Fruit fly (Drosophila melanogaster): ENCODE measurements around the gene CG4186.

The CG4186 gene

DNA sequence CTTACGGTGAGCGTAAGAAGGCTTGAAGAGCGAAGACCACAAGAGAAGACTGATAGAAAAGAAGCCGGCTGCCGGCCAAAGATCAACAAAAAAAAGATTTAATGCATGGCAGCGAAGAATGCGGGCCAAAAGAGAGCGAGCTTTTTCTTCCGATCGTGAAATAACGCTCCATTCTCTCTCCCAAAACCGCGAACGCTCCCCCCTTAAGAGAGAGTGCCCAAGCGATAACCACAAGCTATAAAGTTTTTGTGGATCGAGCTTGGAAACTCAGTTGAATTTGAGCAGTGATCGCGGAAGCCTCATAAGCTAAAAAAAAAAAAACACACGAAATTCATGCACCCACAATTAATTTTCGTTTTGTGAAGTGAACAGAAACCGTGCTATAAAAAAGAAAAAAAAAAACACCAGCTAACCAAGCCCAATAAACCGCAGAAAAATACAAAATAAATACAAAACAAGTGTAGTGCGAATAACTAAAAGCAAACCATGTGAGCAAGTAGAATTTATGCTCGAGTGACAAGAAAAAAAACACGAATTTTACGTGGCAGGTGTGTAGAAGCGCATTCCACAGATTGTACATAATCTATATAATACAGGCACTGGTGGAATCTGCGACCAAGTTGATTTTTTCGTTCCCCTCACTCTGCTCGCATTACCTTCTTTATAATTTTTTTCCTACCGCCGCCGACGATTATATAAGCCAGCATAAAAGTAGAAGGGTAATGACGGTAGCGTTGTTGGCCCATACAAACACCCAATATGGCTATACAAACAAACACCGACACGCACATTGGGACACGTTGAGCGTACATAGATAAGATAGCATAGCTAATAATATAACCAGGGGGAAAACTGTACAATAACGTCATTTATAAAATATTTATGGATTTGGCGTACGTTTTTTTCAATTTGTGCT lies 38.8 kb upstream of the CG4186 start, which contains the start of gene CG13252 (continued):
- peak; percentile 90 to 98 for TF ChIP-seq Trl (optimal IDR thresholded peaks at IDR 0.05)
- TF ChIP-seq Trl (GFP tag; optimal IDR thresholded peaks at IDR 0.05): peak; percentile 2
- TF ChIP-seq CG2199 (GFP tag; IDR thresholded peaks at IDR 0.05): 0 out of 3 replicates have a peak, but pooled peaks have one; percentile 8
- TF ChIP-seq HLHmδ (GFP tag; optimal IDR thresholded peaks at IDR 0.05): peak; percentile 50
- TF ChIP-seq fd3F (GFP tag; optimal IDR thresholded peaks at IDR 0.05): peak; percentile 36
- TF ChIP-seq Hsf (GFP tag; optimal IDR thresholded peaks at IDR 0.05): peak; percentile 10
- TF ChIP-seq corto (GFP tag; optimal IDR thresholded peaks at IDR 0.05): no peak
- no peak for TF ChIP-seq emc (GFP tag; optimal IDR thresholded peaks at IDR 0.05)
- no peak for TF ChIP-seq Camta (GFP tag; optimal IDR thresholded peaks at IDR 0.05)
- TF ChIP-seq ftz-f1 (GFP tag; optimal IDR thresholded peaks at IDR 0.05): no peak
- TF ChIP-seq hth (optimal IDR thresholded peaks at IDR 0.05): no peak
- TF ChIP-seq CG13287 (GFP tag; IDR thresholded peaks at IDR 0.05; ENCODE audit: partially characterized antibody): peak; percentile 60
- peak; percentile 69 for TF ChIP-seq gcm (GFP tag; optimal IDR thresholded peaks at IDR 0.05)
- TF ChIP-seq CG1792 (GFP tag; optimal IDR thresholded peaks at IDR 0.05): peak; percentile 34
- TF ChIP-seq CG2678 (tag; optimal IDR thresholded peaks at IDR 0.05): peak; percentile 57
- peak; percentile 9; the same call in 1 of the 2 replicates for TF ChIP-seq ham (GFP tag; IDR thresholded peaks at IDR 0.05)
- TF ChIP-seq exex (tag; optimal IDR thresholded peaks at IDR 0.05): peak; percentile 20
- TF ChIP-seq CG9609 (GFP tag; optimal IDR thresholded peaks at IDR 0.05): no peak
- no peak for TF ChIP-seq CG13123 (GFP tag; optimal IDR thresholded peaks at IDR 0.05)
- peak; percentile 77 for TF ChIP-seq kni (GFP tag; optimal IDR thresholded peaks at IDR 0.05)
- no peak for TF ChIP-seq CG16779 (GFP tag; IDR thresholded peaks at IDR 0.05)
- peak; percentile 44 for TF ChIP-seq Meics (GFP tag; optimal IDR thresholded peaks at IDR 0.05)
- peak; percentile 84 for TF ChIP-seq Vsx1 (GFP tag; optimal IDR thresholded peaks at IDR 0.05)
- no peak for TF ChIP-seq Elba2 (GFP tag; optimal IDR thresholded peaks at IDR 0.05)
- peak; percentile 57; the same call in 1 of the 2 replicates for TF ChIP-seq Atf6 (GFP tag; IDR thresholded peaks at IDR 0.05)
- peak; percentile 35 for TF ChIP-seq BtbVII (GFP tag; optimal IDR thresholded peaks at IDR 0.05)
- no peak for TF ChIP-seq D19B (GFP tag; optimal IDR thresholded peaks at IDR 0.05)
- no peak for TF ChIP-seq Bteb2 (GFP tag; optimal IDR thresholded peaks at IDR 0.05)
- TF ChIP-seq Jarid2 (GFP tag; optimal IDR thresholded peaks at IDR 0.05): peak; percentile 79
- TF ChIP-seq Fer1 (GFP tag; optimal IDR thresholded peaks at IDR 0.05): peak; percentile 4
- peak; percentile 20 for TF ChIP-seq CG10209 (GFP tag; optimal IDR thresholded peaks at IDR 0.05)
- peak; percentile 51 for TF ChIP-seq sqz (GFP tag; optimal IDR thresholded peaks at IDR 0.05)
- TF ChIP-seq Bdp1 (GFP tag; optimal IDR thresholded peaks at IDR 0.05): no peak
- no peak for TF ChIP-seq trh (GFP tag; optimal IDR thresholded peaks at IDR 0.05)
- peak; percentile 38 for TF ChIP-seq CG17568 (GFP tag; optimal IDR thresholded peaks at IDR 0.05)
- no peak; the same call in 2 of the 3 replicates for TF ChIP-seq dysf (GFP tag; IDR thresholded peaks at IDR 0.05)
- TF ChIP-seq bsh (GFP tag; optimal IDR thresholded peaks at IDR 0.05): peak in 1 of 2 experiments; percentile 32
- peak; percentile 8 for TF ChIP-seq CG8281 (tag; optimal IDR thresholded peaks at IDR 0.05)
- TF ChIP-seq tap (tag; optimal IDR thresholded peaks at IDR 0.05): peak; percentile 18
- TF ChIP-seq CG6689 (GFP tag; IDR thresholded peaks at IDR 0.05): no peak
- peak; percentile 37 for TF ChIP-seq CG1603 (tag; optimal IDR thresholded peaks at IDR 0.05)
- no peak for TF ChIP-seq CG1529 (GFP tag; optimal IDR thresholded peaks at IDR 0.05)
- peak; percentile 40 for TF ChIP-seq CG4707 (GFP tag; optimal IDR thresholded peaks at IDR 0.05)
- TF ChIP-seq CG9932 (GFP tag; IDR thresholded peaks at IDR 0.05): peak; percentile 11; the same call in 1 of the 2 replicates
- peak; percentile 27 for TF ChIP-seq Hmr (GFP tag; optimal IDR thresholded peaks at IDR 0.05)
- no peak for TF ChIP-seq CG18262 (tag; optimal IDR thresholded peaks at IDR 0.05)
- peak; percentile 72 for TF ChIP-seq CG12071 (GFP tag; optimal IDR thresholded peaks at IDR 0.05)
- no peak for TF ChIP-seq CG2202 (tag; optimal IDR thresholded peaks at IDR 0.05)
